Fruit fly (Drosophila melanogaster) whole organism, embryonic: Measurements from ENCODE around the gene CG18766.
A peak's percentile ranks its signal among the peaks of the same experiment; 100 is the strongest.

Experiments
- BEAF-32 ChIP-seq: fragments of 200-800 bp; sonication (Bioruptor generic); optimal IDR thresholded peaks from 3 replicates; lab custom pipeline; 2017; ENCODE audit warnings: missing biosample characterization, missing genetic modification characterization, mild to moderate bottlenecking, moderate library complexity, missing genetic modification reagents
- CG10543 ChIP-seq: fragments of 200-800 bp; sonication (Bioruptor generic); optimal IDR thresholded peaks from 3 replicates; lab custom pipeline; 2017; ENCODE audit warnings: missing biosample characterization, mild to moderate bottlenecking, missing genetic modification characterization, moderate library complexity
- CG12236 ChIP-seq: fragments of 200-800 bp; sonication (Bioruptor generic); optimal IDR thresholded peaks from 2 replicates; lab custom pipeline; 2016; ENCODE audit warnings: missing biosample characterization, missing genetic modification characterization
- CG12391 ChIP-seq: fragments of 200-800 bp; sonication (Bioruptor generic); optimal IDR thresholded peaks from 3 replicates; lab custom pipeline; 2018; ENCODE audit warnings: missing biosample characterization, mild to moderate bottlenecking, missing genetic modification characterization, moderate library complexity
- CG13123 ChIP-seq: fragments of 200-800 bp; sonication (Bioruptor generic); optimal IDR thresholded peaks from 2 replicates; lab custom pipeline; 2016; ENCODE audit warnings: missing biosample characterization, missing genetic modification characterization
- CG15479 ChIP-seq: fragments of 200-800 bp; sonication (Bioruptor generic); optimal IDR thresholded peaks from 3 replicates; lab custom pipeline; 2019; ENCODE audit warnings: missing biosample characterization, mild to moderate bottlenecking, missing genetic modification characterization, moderate library complexity
- CG15514 ChIP-seq: fragments of 200-800 bp; sonication (Bioruptor generic); optimal IDR thresholded peaks from 3 replicates; lab custom pipeline; 2017; ENCODE audit warnings: missing biosample characterization, missing genetic modification characterization, mild to moderate bottlenecking, moderate library complexity, missing genetic modification reagents
- CG17568 ChIP-seq: fragments of 200-800 bp; sonication (Bioruptor generic); optimal IDR thresholded peaks from 2 replicates; lab custom pipeline; 2018; ENCODE audit warnings: missing biosample characterization, mild to moderate bottlenecking, missing genetic modification characterization, moderate library complexity
- CG18262 ChIP-seq: fragments of 200-800 bp; optimal IDR thresholded peaks from 3 replicates; lab custom pipeline; 2019; ENCODE audit warnings: missing biosample characterization, mild to moderate bottlenecking, missing genetic modification characterization, moderate library complexity
- CG1832 ChIP-seq: fragments of 200-800 bp; sonication (Bioruptor generic); optimal IDR thresholded peaks from 2 replicates; lab custom pipeline; 2017; ENCODE audit warnings: missing biosample characterization, mild to moderate bottlenecking, missing genetic modification characterization, inconsistent platforms
- CG18599 ChIP-seq: fragments of 200-800 bp; sonication (Bioruptor generic); optimal IDR thresholded peaks from 3 replicates; lab custom pipeline; 2017; ENCODE audit warnings: missing biosample characterization, missing genetic modification characterization, mild to moderate bottlenecking, moderate library complexity, missing genetic modification reagents
- CG31365 ChIP-seq: fragments of 200-800 bp; sonication (Bioruptor generic); optimal IDR thresholded peaks from 2 replicates; lab custom pipeline; 2018; ENCODE audit warnings: missing biosample characterization, mild to moderate bottlenecking, missing genetic modification characterization
- CG4328 ChIP-seq: fragments of 200-800 bp; sonication (Bioruptor generic); optimal IDR thresholded peaks from 3 replicates; lab custom pipeline; 2017; ENCODE audit warnings: missing biosample characterization, missing genetic modification reagents, missing genetic modification characterization
- CG4854 ChIP-seq: fragments of 200-800 bp; sonication (Bioruptor generic); optimal IDR thresholded peaks from 2 replicates; lab custom pipeline; 2016; ENCODE audit warnings: missing biosample characterization, missing genetic modification characterization, inconsistent platforms
- CG6175 ChIP-seq: fragments of 200-800 bp; sonication (Bioruptor generic); IDR thresholded peaks from 3 replicates; pipeline ENCODE4 v1.3.6; 2022; ENCODE audit warnings: missing biosample characterization, missing genetic modification characterization
- CG7987 ChIP-seq: fragments of 200-800 bp; sonication (Bioruptor generic); optimal IDR thresholded peaks from 2 replicates; lab custom pipeline; 2018; ENCODE audit warnings: missing biosample characterization, mild to moderate bottlenecking, missing genetic modification characterization, moderate library complexity
- CG9876 ChIP-seq: fragments of 200-800 bp; sonication (Bioruptor generic); optimal IDR thresholded peaks from 2 replicates; lab custom pipeline; 2016; ENCODE audit warnings: missing biosample characterization, missing genetic modification characterization
- CG9932 ChIP-seq: fragments of 200-800 bp; sonication (Bioruptor generic); IDR thresholded peaks from 2 replicates; pipeline ENCODE4 v1.3.6; 2022; ENCODE audit warnings: missing biosample characterization, missing genetic modification characterization
- Camta ChIP-seq: fragments of 200-800 bp; sonication (Bioruptor generic); optimal IDR thresholded peaks from 2 replicates; lab custom pipeline; 2016; ENCODE audit warnings: missing biosample characterization, missing genetic modification characterization
- D ChIP-seq, 2 experiments: fragments of 200-800 bp in 1 of 2; fragments of >200 bp in 1 of 2; sonication (Bioruptor generic) in 1 of 2; optimal IDR thresholded peaks; 2 replicates in 1 of 2; 3 replicates in 1 of 2; lab custom pipeline; 2017; ENCODE audit warnings: mild to moderate bottlenecking in 1 of 2, missing biosample characterization in 1 of 2, missing genetic modification characterization in 1 of 2, missing genetic modification reagents in 1 of 2
- Eip74EF ChIP-seq, 2 experiments: fragments of 200-800 bp in 1 of 2; fragments of >200 bp in 1 of 2; sonication (Bioruptor generic) in 1 of 2; optimal IDR thresholded peaks; 2 replicates each; lab custom pipeline; 2017 to 2019; ENCODE audit warnings: missing biosample characterization in 2 of 2, missing genetic modification characterization in 2 of 2, mild to moderate bottlenecking in 1 of 2, moderate library complexity in 1 of 2
- Fer3 ChIP-seq: fragments of 200-800 bp; sonication (Bioruptor generic); optimal IDR thresholded peaks from 2 replicates; lab custom pipeline; 2018; ENCODE audit warnings: missing biosample characterization, mild to moderate bottlenecking, missing genetic modification characterization, moderate library complexity
- H2.0 ChIP-seq: fragments of 200-800 bp; sonication (Bioruptor generic); IDR thresholded peaks from 2 replicates; pipeline ENCODE4 v1.3.6; 2022; ENCODE audit warnings: missing biosample characterization, missing genetic modification characterization
- HLH4C ChIP-seq: fragments of 200-800 bp; sonication (Bioruptor generic); IDR thresholded peaks from 3 replicates; pipeline ENCODE4 v1.3.6; 2022; ENCODE audit warnings: missing biosample characterization, missing genetic modification characterization; ENCODE audit not compliant: partially characterized antibody
- Hr39 ChIP-seq: fragments of >200 bp; optimal IDR thresholded peaks from 2 replicates; lab custom pipeline; 2017
- Neu2 ChIP-seq: fragments of 200-800 bp; sonication (Bioruptor generic); optimal IDR thresholded peaks from 3 replicates; lab custom pipeline; 2016; ENCODE audit warnings: missing biosample characterization, missing genetic modification characterization, borderline replicate concordance
- Spps ChIP-seq: fragments of 200-800 bp; sonication (Bioruptor generic); optimal IDR thresholded peaks from 2 replicates; lab custom pipeline; 2018; ENCODE audit warnings: missing biosample characterization, mild to moderate bottlenecking, missing genetic modification characterization
- Xrp1 ChIP-seq: fragments of 200-800 bp; sonication (Bioruptor generic); IDR thresholded peaks from 2 replicates; pipeline ENCODE4 v1.3.6; 2022; ENCODE audit warnings: missing biosample characterization, missing genetic modification characterization
- ab ChIP-seq: fragments of 200-800 bp; sonication (Bioruptor generic); optimal IDR thresholded peaks from 2 replicates; lab custom pipeline; 2016; ENCODE audit warnings: missing biosample characterization, missing genetic modification characterization
- da ChIP-seq: fragments of 200-800 bp; sonication (Bioruptor generic); optimal IDR thresholded peaks from 2 replicates; lab custom pipeline; 2016; ENCODE audit warnings: missing biosample characterization, missing genetic modification characterization
- en ChIP-seq: fragments of 200-800 bp; sonication (Bioruptor generic); optimal IDR thresholded peaks from 2 replicates; lab custom pipeline; 2016; ENCODE audit warnings: missing biosample characterization, missing genetic modification characterization
- fd102C ChIP-seq: fragments of 200-800 bp; sonication (Bioruptor generic); optimal IDR thresholded peaks from 2 replicates; lab custom pipeline; 2018; ENCODE audit warnings: missing biosample characterization, mild to moderate bottlenecking, missing genetic modification characterization, moderate library complexity
- fd64A ChIP-seq: fragments of 200-800 bp; sonication (Bioruptor generic); optimal IDR thresholded peaks from 3 replicates; lab custom pipeline; 2018; ENCODE audit warnings: missing biosample characterization, mild to moderate bottlenecking, missing genetic modification characterization
- ham ChIP-seq: fragments of 200-800 bp; sonication (Bioruptor generic); IDR thresholded peaks from 2 replicates; pipeline ENCODE4 v1.3.6; 2022; ENCODE audit warnings: missing biosample characterization, missing genetic modification characterization
- hkb ChIP-seq, 2 experiments: fragments of 200-800 bp in 1 of 2; fragments of >200 bp in 1 of 2; sonication (Bioruptor generic) in 1 of 2; IDR thresholded peaks in 1 of 2; optimal IDR thresholded peaks in 1 of 2; 2 replicates each; pipeline versions ENCODE4 v1.3.6 to Lab custom; 2017 to 2022; ENCODE audit warnings: missing biosample characterization in 1 of 2, missing genetic modification characterization in 1 of 2
- lola ChIP-seq, 3 experiments: fragments of >200 bp in 2 of 3; fragments of 200-800 bp in 1 of 3; sonication (Bioruptor generic) in 1 of 3; optimal IDR thresholded peaks; 2 replicates each; lab custom pipeline; 2017 to 2019; ENCODE audit warnings: missing biosample characterization in 3 of 3, missing genetic modification characterization in 3 of 3, mild to moderate bottlenecking in 1 of 3, moderate library complexity in 1 of 3
- lov ChIP-seq, 2 experiments: fragments of 200-800 bp in 1 of 2; fragments of >200 bp in 1 of 2; sonication (Bioruptor generic) in 1 of 2; IDR thresholded peaks in 1 of 2; optimal IDR thresholded peaks in 1 of 2; 2 replicates in 1 of 2; 3 replicates in 1 of 2; pipeline versions ENCODE4 v1.3.6 to Lab custom; 2017 to 2022; ENCODE audit warnings: missing biosample characterization in 1 of 2, missing genetic modification characterization in 1 of 2
- maf-S ChIP-seq: fragments of 200-800 bp; sonication (Bioruptor generic); optimal IDR thresholded peaks from 2 replicates; lab custom pipeline; 2016; ENCODE audit warnings: missing biosample characterization, missing genetic modification characterization
- mam ChIP-seq: fragments of 200-800 bp; sonication (Bioruptor generic); optimal IDR thresholded peaks from 3 replicates; lab custom pipeline; 2016; ENCODE audit warnings: missing biosample characterization, missing genetic modification characterization
- nerfin-1 ChIP-seq: fragments of 200-800 bp; sonication (Bioruptor generic); optimal IDR thresholded peaks from 3 replicates; lab custom pipeline; 2019; ENCODE audit warnings: missing biosample characterization, mild to moderate bottlenecking, missing genetic modification characterization, moderate library complexity
- salm ChIP-seq: fragments of 200-800 bp; sonication (Bioruptor generic); optimal IDR thresholded peaks from 2 replicates; lab custom pipeline; 2018; ENCODE audit warnings: missing biosample characterization, mild to moderate bottlenecking, missing genetic modification characterization
- sens ChIP-seq: fragments of 200-800 bp; sonication (Bioruptor generic); peaks from one replicate; lab custom pipeline; 2016; ENCODE audit warnings: missing biosample characterization, missing genetic modification characterization
- seq ChIP-seq: fragments of 200-800 bp; sonication (Bioruptor generic); IDR thresholded peaks from 2 replicates; pipeline ENCODE4 v1.3.6; 2022; ENCODE audit warnings: missing biosample characterization, missing genetic modification characterization
- so ChIP-seq: fragments of 200-800 bp; sonication (Bioruptor generic); IDR thresholded peaks from 3 replicates; pipeline ENCODE4 v1.3.6; 2022; ENCODE audit warnings: missing biosample characterization, missing genetic modification characterization
- tgo ChIP-seq: fragments of 200-800 bp; sonication (Bioruptor generic); IDR thresholded peaks from 3 replicates; pipeline ENCODE4 v1.3.6; 2022; ENCODE audit warnings: missing biosample characterization, missing genetic modification characterization
- zen ChIP-seq: fragments of 200-800 bp; sonication (Bioruptor generic); optimal IDR thresholded peaks from 3 replicates; lab custom pipeline; 2018; ENCODE audit warnings: missing biosample characterization, mild to moderate bottlenecking, missing genetic modification characterization, moderate library complexity
- zfh1 ChIP-seq: fragments of 200-800 bp; sonication (Bioruptor generic); IDR thresholded peaks from 3 replicates; pipeline ENCODE4 v1.3.6; 2022; ENCODE audit warnings: missing biosample characterization, missing genetic modification characterization

The CG18766 gene

dm6 chr3R:27208724-27209343, 36.2 kb downstream of the CG18766 start (continued):
- TF ChIP-seq fd102C (GFP tag; lab: Kevin White, UChicago) (peak; percentile 66), CG31365 (no peak), en (GFP tag; lab: Kevin White, UChicago) (peak; percentile 2), CG12236 (GFP tag; lab: Kevin White, UChicago) (peak; percentile 45), sens (peak; percentile 86), CG13123 (GFP tag; lab: Kevin White, UChicago) (no peak), Neu2 (no peak), CG12391 (tag; lab: Kevin White, UChicago) (peak; percentile 6), maf-S (peak; percentile 37), CG9932 (GFP tag; lab: Robert Waterston, UW) (peak; percentile 42; the same call in 1 of the 2 replicates), Eip74EF (GFP tag; optimal IDR thresholded peaks at IDR 0.05; lab: Kevin White, UChicago) (no peak), seq (GFP tag; lab: Robert Waterston, UW) (peak; percentile 74; the same call in 1 of the 2 replicates), lola (GFP tag; optimal IDR thresholded peaks at IDR 0.05; lab: Kevin White, UChicago) (peak in 1 of 3 experiments; percentile 19), salm (tag; lab: Kevin White, UChicago) (peak; percentile 19), HLH4C (no peak), CG15514 (GFP tag; lab: Kevin White, UChicago) (peak; percentile 12), CG7987 (GFP tag; lab: Kevin White, UChicago) (peak; percentile 38), BEAF-32 (GFP tag; lab: Kevin White, UChicago) (no peak), ham (GFP tag; lab: Robert Waterston, UW) (no peak), mam (GFP tag; lab: Kevin White, UChicago) (no peak), CG6175 (GFP tag; lab: Robert Waterston, UW) (no peak), tgo (GFP tag; lab: Robert Waterston, UW) (no peak; the same call in 2 of the 3 replicates), zfh1 (GFP tag; lab: Robert Waterston, UW) (peak; percentile 64; the same call in 1 of the 3 replicates), CG18262 (tag; lab: Kevin White, UChicago) (peak; percentile 39), so (GFP tag; lab: Robert Waterston, UW) (peak; percentile 47; the same call in 1 of the 3 replicates), CG4328 (peak; percentile 57), ab (GFP tag; lab: Kevin White, UChicago) (no peak), CG17568 (GFP tag; lab: Kevin White, UChicago) (peak; percentile 43), zen (tag; lab: Kevin White, UChicago) (peak; percentile 43), hkb (optimal IDR thresholded peaks at IDR 0.05; lab: Kevin White, UChicago) (no peak), hkb (GFP tag; IDR thresholded peaks at IDR 0.05; lab: Robert Waterston, UW) (peak; percentile 67), CG15479 (GFP tag; lab: Kevin White, UChicago) (peak; percentile 2), Camta (GFP tag; lab: Kevin White, UChicago) (peak; percentile 35), lov (optimal IDR thresholded peaks at IDR 0.05; lab: Kevin White, UChicago) (no peak), lov (GFP tag; IDR thresholded peaks at IDR 0.05; lab: Robert Waterston, UW) (0 out of 3 replicates have a peak, but pooled peaks have one; percentile 58), Hr39 (no peak), da (GFP tag; lab: Kevin White, UChicago) (no peak), nerfin-1 (tag; lab: Kevin White, UChicago) (peak; percentile 40), CG9876 (peak; percentile 58), H2.0 (GFP tag; lab: Robert Waterston, UW) (0 out of 2 replicates have a peak, but pooled peaks have one; percentile 38), Fer3 (tag; lab: Kevin White, UChicago) (peak; percentile 3), CG18599 (GFP tag; lab: Kevin White, UChicago) (peak; percentile 40), D (optimal IDR thresholded peaks at IDR 0.05; lab: Kevin White, UChicago) (no peak), D (GFP tag; optimal IDR thresholded peaks at IDR 0.05; lab: Kevin White, UChicago) (peak; percentile 70), Xrp1 (GFP tag; lab: Robert Waterston, UW) (peak; percentile 68; the same call in 1 of the 2 replicates), CG10543 (GFP tag; lab: Kevin White, UChicago) (peak; percentile 29), CG4854 (no peak), fd64A (GFP tag; lab: Kevin White, UChicago) (peak; percentile 34), Spps (tag; lab: Kevin White, UChicago) (peak; percentile 5), CG1832 (GFP tag; lab: Kevin White, UChicago) (no peak)
